Worm (Caenorhabditis elegans): ENCODE results near the gene srh-56.

- TF ChIP-seq mep-1 (tag; optimal IDR thresholded peaks at IDR 0.05) (no peak), nhr-237 (tag; optimal IDR thresholded peaks at IDR 0.05) (no peak)
Measured at ce11 chrV:2750006-2750405, 21.7 kb upstream of the srh-56 start, which contains the start of gene srx-24.

Measured in whole organism, L4 larva.